Fruit fly (Drosophila melanogaster) whole organism, prepupa: ENCODE data around the gene topi.
A peak's percentile ranks its signal among the peaks of the same experiment; 100 is the strongest.

Experiments used
- Blimp-1 ChIP-seq: fragments of 200-800 bp; sonication (Bioruptor generic); optimal IDR thresholded peaks from 3 replicates; lab custom pipeline; 2017; ENCODE audit warnings: missing biosample characterization, missing genetic modification characterization, mild to moderate bottlenecking, moderate library complexity, missing genetic modification reagents
- CG10631 ChIP-seq: fragments of 200-800 bp; sonication (Bioruptor generic); optimal IDR thresholded peaks from 2 replicates; lab custom pipeline; 2016; ENCODE audit warnings: missing biosample characterization, missing genetic modification characterization
- CG10669 ChIP-seq: fragments of 200-800 bp; sonication (Bioruptor generic); optimal IDR thresholded peaks from 3 replicates; lab custom pipeline; 2018; ENCODE audit warnings: missing biosample characterization, mild to moderate bottlenecking, missing genetic modification characterization, moderate library complexity
- CG11294 ChIP-seq: fragments of 200-800 bp; sonication (Bioruptor generic); IDR thresholded peaks from 2 replicates; pipeline ENCODE4 v1.3.6; 2022; ENCODE audit warnings: missing biosample characterization, missing genetic modification characterization
- CG11902 ChIP-seq: fragments of 200-800 bp; sonication (Bioruptor generic); optimal IDR thresholded peaks from 3 replicates; lab custom pipeline; 2016; ENCODE audit warnings: missing biosample characterization, missing genetic modification characterization
- CG16779 ChIP-seq: fragments of 200-800 bp; sonication (Bioruptor generic); optimal IDR thresholded peaks from 3 replicates; lab custom pipeline; 2017; ENCODE audit warnings: missing biosample characterization, mild to moderate bottlenecking, missing genetic modification characterization
- CG31627 ChIP-seq: fragments of 200-800 bp; sonication (Bioruptor generic); optimal IDR thresholded peaks from 3 replicates; lab custom pipeline; 2016; ENCODE audit warnings: missing biosample characterization, missing genetic modification characterization
- CG34406 ChIP-seq: fragments of 200-800 bp; sonication (Bioruptor generic); optimal IDR thresholded peaks from 3 replicates; lab custom pipeline; 2016; ENCODE audit warnings: missing biosample characterization, missing genetic modification characterization
- CG4318 ChIP-seq: fragments of 200-800 bp; sonication (Bioruptor generic); optimal IDR thresholded peaks from 3 replicates; lab custom pipeline; 2017; ENCODE audit warnings: missing biosample characterization, mild to moderate bottlenecking, missing genetic modification characterization
- CG6163 ChIP-seq: fragments of 200-800 bp; sonication (Bioruptor generic); IDR thresholded peaks from 3 replicates; pipeline ENCODE4 v1.3.6; 2022; ENCODE audit warnings: missing biosample characterization, missing genetic modification characterization
- CG6276 ChIP-seq: fragments of 200-800 bp; sonication (Bioruptor generic); optimal IDR thresholded peaks from 2 replicates; lab custom pipeline; 2017; ENCODE audit warnings: missing biosample characterization, mild to moderate bottlenecking, missing genetic modification characterization
- CG6808 ChIP-seq: fragments of 200-800 bp; sonication (Bioruptor generic); optimal IDR thresholded peaks from 3 replicates; lab custom pipeline; 2017; ENCODE audit warnings: missing biosample characterization, missing genetic modification characterization, mild to moderate bottlenecking, moderate library complexity, missing genetic modification reagents
- CG7368 ChIP-seq: fragments of 200-800 bp; sonication (Bioruptor generic); optimal IDR thresholded peaks from 3 replicates; lab custom pipeline; 2016; ENCODE audit warnings: missing biosample characterization, missing genetic modification characterization
- CG8119 ChIP-seq: fragments of 200-800 bp; sonication (Bioruptor generic); IDR thresholded peaks from 3 replicates; pipeline ENCODE4 v1.3.6; 2022; ENCODE audit warnings: missing biosample characterization, missing genetic modification characterization
- CG9139 ChIP-seq: fragments of 200-800 bp; sonication (Bioruptor generic); optimal IDR thresholded peaks from 3 replicates; lab custom pipeline; 2017; ENCODE audit warnings: missing biosample characterization, mild to moderate bottlenecking, missing genetic modification characterization
- Eip93F ChIP-seq: fragments of 200-800 bp; sonication (Bioruptor generic); optimal IDR thresholded peaks from 2 replicates; lab custom pipeline; 2016; ENCODE audit warnings: missing biosample characterization, mild to moderate bottlenecking, missing genetic modification characterization
- Ets21C ChIP-seq: fragments of 200-800 bp; sonication (Bioruptor generic); optimal IDR thresholded peaks from 3 replicates; lab custom pipeline; 2016; ENCODE audit warnings: missing biosample characterization, missing genetic modification characterization
- Hr38 ChIP-seq: sonication (Bioruptor generic); optimal IDR thresholded peaks from 2 replicates; lab custom pipeline; 2016; ENCODE audit warnings: missing biosample characterization, missing genetic modification characterization
- OdsH ChIP-seq: fragments of 200-800 bp; sonication (Bioruptor generic); optimal IDR thresholded peaks from 3 replicates; lab custom pipeline; 2016; ENCODE audit warnings: missing biosample characterization, missing genetic modification characterization
- Smox ChIP-seq: fragments of 200-800 bp; sonication (Bioruptor generic); optimal IDR thresholded peaks from 3 replicates; lab custom pipeline; 2016; ENCODE audit warnings: missing biosample characterization, missing genetic modification characterization
- Sox14 ChIP-seq: fragments of 200-800 bp; sonication (Bioruptor generic); optimal IDR thresholded peaks from 3 replicates; lab custom pipeline; 2016; ENCODE audit warnings: missing biosample characterization, missing genetic modification characterization
- achi ChIP-seq: fragments of 200-800 bp; sonication (Bioruptor generic); optimal IDR thresholded peaks from 3 replicates; lab custom pipeline; 2016; ENCODE audit warnings: missing biosample characterization, missing genetic modification characterization
- acj6 ChIP-seq: fragments of 200-800 bp; sonication (Bioruptor generic); optimal IDR thresholded peaks from 3 replicates; lab custom pipeline; 2016; ENCODE audit warnings: missing biosample characterization, missing genetic modification characterization
- dsx ChIP-seq: fragments of 200-800 bp; optimal IDR thresholded peaks from 3 replicates; lab custom pipeline; 2019; ENCODE audit warnings: missing biosample characterization, mild to moderate bottlenecking, missing genetic modification characterization, moderate library complexity; ENCODE audit not compliant: poor library complexity, severe bottlenecking
- eg ChIP-seq: fragments of 200-800 bp; sonication (Bioruptor generic); IDR thresholded peaks from 3 replicates; pipeline ENCODE4 v1.3.6; 2022; ENCODE audit warnings: missing biosample characterization, missing genetic modification characterization
- fd85E ChIP-seq: fragments of 200-800 bp; sonication (Bioruptor generic); optimal IDR thresholded peaks from 3 replicates; lab custom pipeline; 2016; ENCODE audit warnings: missing biosample characterization, missing genetic modification characterization
- fkh ChIP-seq: fragments of 200-800 bp; sonication (Bioruptor generic); optimal IDR thresholded peaks from 3 replicates; lab custom pipeline; 2017; ENCODE audit warnings: missing biosample characterization, mild to moderate bottlenecking, missing genetic modification characterization, moderate library complexity
- pdm3 ChIP-seq: fragments of 200-800 bp; sonication (Bioruptor generic); optimal IDR thresholded peaks from 3 replicates; lab custom pipeline; 2016; ENCODE audit warnings: missing biosample characterization, missing genetic modification characterization
- spab ChIP-seq: fragments of 200-800 bp; sonication (Bioruptor generic); optimal IDR thresholded peaks from 2 replicates; lab custom pipeline; 2017; ENCODE audit warnings: missing biosample characterization, mild to moderate bottlenecking, missing genetic modification characterization, missing genetic modification reagents
- svp ChIP-seq: fragments of 200-800 bp; sonication (Bioruptor generic); peaks from one replicate; lab custom pipeline; 2016; ENCODE audit warnings: missing biosample characterization, missing genetic modification characterization
- topi ChIP-seq: fragments of 200-800 bp; sonication (Bioruptor generic); optimal IDR thresholded peaks from 3 replicates; lab custom pipeline; 2016; ENCODE audit warnings: missing biosample characterization, missing genetic modification characterization

Gene topi

DNA sequence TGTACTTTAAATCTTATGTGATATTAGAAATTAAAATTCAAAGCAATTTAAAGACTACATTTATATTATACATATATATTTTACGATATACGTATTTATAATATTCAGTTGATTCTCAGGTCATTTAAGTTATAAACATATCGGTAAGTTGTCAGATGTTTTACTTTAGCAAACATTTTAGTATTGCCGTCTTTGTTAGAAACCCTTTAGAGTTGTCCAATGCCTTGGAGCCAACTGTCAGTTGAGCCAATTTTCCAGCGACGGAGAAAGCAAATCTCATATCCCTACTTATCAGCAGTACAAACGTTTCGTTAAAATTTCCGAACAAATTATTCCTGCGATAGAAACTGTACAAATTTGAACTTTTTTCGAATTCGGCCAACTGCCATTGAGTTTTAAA, at the start of gene topi:
Gene topi (plus strand): TSS at position 301 of the 400 bp plus-strand sequence.
- TF ChIP-seq CG4318 (GFP tag; lab: Kevin White, UChicago) = no peak
- TF ChIP-seq Sox14 (GFP tag; lab: Kevin White, UChicago) = no peak
- no peak for TF ChIP-seq CG11294 (GFP tag; lab: Robert Waterston, UW)
- TF ChIP-seq eg = no peak
- no peak for TF ChIP-seq CG6276 (GFP tag; lab: Kevin White, UChicago)
- no peak for TF ChIP-seq dsx
- TF ChIP-seq Ets21C (GFP tag; lab: Kevin White, UChicago) = no peak
- TF ChIP-seq, all 60 proteins: peak for 0

DNA sequence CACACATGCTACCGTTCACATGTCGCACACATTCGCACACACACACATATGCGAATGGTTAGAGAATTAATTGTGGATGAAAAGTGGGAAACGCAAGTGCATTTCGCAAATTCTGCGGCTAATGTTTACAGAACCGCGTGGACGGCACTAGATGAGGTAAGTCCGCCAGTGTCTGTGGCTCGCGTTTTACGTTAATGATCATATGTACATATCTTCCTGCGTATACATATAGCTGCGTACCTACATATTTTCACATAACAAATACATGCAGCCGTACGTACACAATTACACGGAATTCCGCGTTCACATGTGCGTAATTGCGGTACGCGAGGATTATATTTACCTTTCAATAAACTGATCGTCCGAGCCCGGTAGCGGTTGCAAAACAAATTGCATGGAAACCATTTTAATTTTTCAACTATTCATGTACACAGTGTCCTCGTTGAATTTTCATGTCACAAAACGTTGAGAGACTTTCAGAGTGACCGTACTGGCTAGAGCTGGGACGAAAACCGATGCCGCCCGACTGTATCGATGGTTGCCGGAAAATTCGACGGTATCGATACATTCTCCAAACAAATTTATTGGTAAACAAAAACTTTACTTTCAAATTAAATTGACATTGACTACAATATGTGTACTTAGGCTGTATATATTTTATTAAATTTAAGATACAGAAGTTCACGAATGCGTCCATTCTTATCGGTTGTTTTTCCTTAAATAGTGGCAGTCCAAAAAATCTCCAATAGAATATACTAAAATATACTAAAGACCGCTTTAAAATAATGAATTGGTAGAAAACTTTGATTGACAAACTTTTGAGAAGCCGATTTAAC, 49.6 kb upstream of the topi start, which contains the start of gene hyd:
Gene hyd (minus strand): TSS at position 495 of the 836 bp plus-strand sequence.
- TF ChIP-seq fkh (GFP tag; lab: Kevin White, UChicago) (peak; percentile 55), eg (no peak)
- TF ChIP-seq, all 60 proteins: peak for 1

DNA sequence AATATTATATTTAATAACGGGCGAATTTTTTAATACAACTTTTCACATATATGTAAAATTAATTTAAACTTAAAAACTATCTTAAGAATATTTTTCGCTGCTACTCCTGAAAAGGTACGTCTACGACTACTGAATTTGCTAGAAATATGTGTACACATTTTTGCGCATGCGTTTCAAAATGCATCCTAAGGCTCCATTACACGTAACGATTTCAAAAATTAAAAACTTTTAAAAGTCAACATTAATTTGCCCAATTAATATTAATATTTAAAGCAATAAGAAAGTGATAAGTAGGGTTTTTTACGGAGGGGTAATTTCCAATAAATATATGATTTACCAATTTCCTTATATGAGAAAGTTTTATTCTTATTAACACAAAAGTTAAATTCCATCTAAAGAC, 44.1 kb upstream of the topi start, which contains the start of gene FoxP:
Gene FoxP (minus strand): TSS at position 89 of the 400 bp plus-strand sequence.
- TF ChIP-seq CG6808 (GFP tag; lab: Kevin White, UChicago) (no peak), OdsH (GFP tag; lab: Kevin White, UChicago) (no peak), CG31627 (GFP tag; lab: Kevin White, UChicago) (no peak), CG9139 (GFP tag; lab: Kevin White, UChicago) (no peak), acj6 (GFP tag; lab: Kevin White, UChicago) (no peak), Hr38 (GFP tag; lab: Kevin White, UChicago) (no peak)

- TF ChIP-seq CG6163 (GFP tag; lab: Robert Waterston, UW) (no peak), CG10631 (GFP tag; lab: Kevin White, UChicago) (no peak), achi (GFP tag; lab: Kevin White, UChicago) (no peak), topi (GFP tag; lab: Kevin White, UChicago) (no peak), CG7368 (GFP tag; lab: Kevin White, UChicago) (no peak), Blimp-1 (no peak), CG34406 (no peak), dsx (no peak), CG11902 (GFP tag; lab: Kevin White, UChicago) (no peak), eg (no peak), CG10669 (no peak), CG8119 (GFP tag; lab: Robert Waterston, UW) (no peak), Hr38 (GFP tag; lab: Kevin White, UChicago) (no peak), spab (GFP tag; lab: Kevin White, UChicago) (no peak), Sox14 (GFP tag; lab: Kevin White, UChicago) (no peak), CG16779 (no peak)
Observed at dm6 chr3R:9733150-9733549, 41.8 kb upstream of the topi start, which contains the start of gene alphaTub85E. Gene alphaTub85E, minus strand, starts transcription at chr3R:9733250.

dm6 chr3R:9735151-9735550, 39.8 kb upstream of the topi start:
- TF ChIP-seq pdm3 (GFP tag; lab: Kevin White, UChicago) = no peak
- no peak for TF ChIP-seq Smox (GFP tag; lab: Kevin White, UChicago)
- no peak for TF ChIP-seq CG16779
- TF ChIP-seq Eip93F (GFP tag; lab: Kevin White, UChicago) = no peak
- no peak for TF ChIP-seq Hr38 (GFP tag; lab: Kevin White, UChicago)
- TF ChIP-seq Ets21C (GFP tag; lab: Kevin White, UChicago) = no peak
- peak; percentile 54 for TF ChIP-seq svp
- no peak for TF ChIP-seq fd85E (GFP tag; lab: Kevin White, UChicago)
